Fruit fly (Drosophila melanogaster): Measurements from ENCODE around the gene CG5561.
A peak's percentile ranks its signal among the peaks of the same experiment; 100 is the strongest.

CG5561 gene

DNA sequence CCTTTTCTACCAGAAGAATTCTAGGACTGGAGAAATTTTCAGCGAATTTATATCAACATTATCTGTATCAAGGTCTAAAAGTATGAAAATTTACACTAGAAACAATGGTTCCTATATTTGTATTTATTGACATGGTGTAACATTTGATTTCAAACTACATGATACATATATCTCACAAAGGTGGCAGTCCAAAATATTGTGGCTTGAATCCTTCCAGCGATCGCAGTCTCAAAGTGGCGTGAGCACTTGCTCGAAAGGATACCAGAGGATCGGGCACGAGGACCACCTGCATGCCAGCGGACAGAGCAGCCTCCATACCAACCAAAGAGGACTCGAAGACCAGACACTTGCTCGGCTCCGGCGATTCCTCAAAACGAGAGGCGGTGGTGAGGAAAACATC lies at the start of gene CG5561:
Gene CG5561, minus strand, starts transcription at position 101 of the 400 bp plus-strand sequence.
- no peak for TF ChIP-seq CG8478 (optimal IDR thresholded peaks at IDR 0.05)
- no peak for TF ChIP-seq psq (optimal IDR thresholded peaks at IDR 0.05)
- TF ChIP-seq Dll (optimal IDR thresholded peaks at IDR 0.05), result no peak
- no peak for TF ChIP-seq usp (GFP tag; optimal IDR thresholded peaks at IDR 0.05)
- no peak for TF ChIP-seq pan (optimal IDR thresholded peaks at IDR 0.05)
- TF ChIP-seq EcR (GFP tag; optimal IDR thresholded peaks at IDR 0.05), result no peak

DNA sequence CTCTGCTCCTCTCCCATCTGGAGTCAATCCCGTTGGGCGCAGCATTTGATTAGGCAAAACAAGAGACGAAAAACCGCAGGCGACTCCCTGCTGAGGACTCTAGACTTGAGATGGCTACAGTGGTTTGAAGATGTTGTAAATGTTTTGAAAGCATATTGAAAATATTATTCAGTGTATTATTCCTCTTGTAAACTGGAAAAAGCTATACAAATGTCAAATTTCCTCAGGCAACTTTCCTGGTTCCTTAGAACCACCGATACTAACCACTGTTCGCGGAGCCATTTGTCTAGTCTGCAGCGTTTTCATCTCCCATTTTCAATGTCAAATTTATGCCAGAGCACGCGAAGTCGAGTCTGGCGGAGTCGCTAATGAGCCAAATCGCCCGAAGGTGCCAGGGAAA lies 48.8 kb upstream of the CG5561 start:
- TF ChIP-seq psq (optimal IDR thresholded peaks at IDR 0.05), result no peak
- no peak for TF ChIP-seq usp (GFP tag; optimal IDR thresholded peaks at IDR 0.05)
- TF ChIP-seq EcR (GFP tag; optimal IDR thresholded peaks at IDR 0.05), result no peak
- TF ChIP-seq CG8478 (optimal IDR thresholded peaks at IDR 0.05), result no peak
- no peak for TF ChIP-seq pan (optimal IDR thresholded peaks at IDR 0.05)
- no peak for TF ChIP-seq Dll (optimal IDR thresholded peaks at IDR 0.05)

DNA sequence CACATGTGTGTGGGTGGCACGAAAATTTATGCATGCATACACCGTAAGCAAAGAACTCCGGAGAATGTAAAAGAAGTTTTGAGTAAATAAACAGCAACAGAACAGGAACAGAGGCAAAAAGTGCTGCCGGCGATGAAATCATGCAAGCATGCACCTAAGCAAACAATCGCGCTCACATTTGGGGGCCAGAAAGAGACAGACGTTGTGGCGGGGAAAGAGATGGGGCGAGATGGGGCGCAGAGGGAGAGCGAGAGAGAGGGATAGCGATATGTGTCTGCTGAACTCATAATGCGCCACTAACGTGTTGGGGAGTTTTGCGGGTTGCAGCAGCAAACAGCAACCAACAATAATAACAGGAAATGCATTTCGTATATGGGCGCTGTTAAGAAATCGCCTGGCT lies 45.5 kb upstream of the CG5561 start:
- TF ChIP-seq pan (optimal IDR thresholded peaks at IDR 0.05) (no peak), CG8478 (optimal IDR thresholded peaks at IDR 0.05) (no peak), Dll (optimal IDR thresholded peaks at IDR 0.05) (no peak), usp (GFP tag; optimal IDR thresholded peaks at IDR 0.05) (no peak), psq (optimal IDR thresholded peaks at IDR 0.05) (no peak), EcR (GFP tag; optimal IDR thresholded peaks at IDR 0.05) (no peak)

DNA sequence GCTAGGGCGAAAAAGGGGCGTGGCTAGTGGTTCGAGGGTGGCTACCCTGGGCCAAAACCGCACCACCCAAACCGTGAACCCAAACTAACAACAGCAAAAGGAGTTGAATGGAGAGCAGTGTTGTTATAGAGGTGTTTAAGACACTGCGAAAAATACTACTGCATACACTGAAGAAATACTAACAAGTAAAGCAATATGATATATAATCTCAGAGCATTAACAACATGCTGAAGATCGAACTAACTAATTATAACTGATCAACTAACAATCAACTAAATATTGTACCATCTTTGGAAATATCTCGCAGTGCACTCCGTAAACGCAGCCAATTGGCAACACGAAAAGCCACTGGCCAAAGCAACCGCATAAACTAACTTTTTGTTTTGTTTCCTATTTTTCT lies 39.7 kb upstream of the CG5561 start:
- TF ChIP-seq psq (optimal IDR thresholded peaks at IDR 0.05) (no peak), pan (optimal IDR thresholded peaks at IDR 0.05) (no peak), EcR (GFP tag; optimal IDR thresholded peaks at IDR 0.05) (no peak), usp (GFP tag; optimal IDR thresholded peaks at IDR 0.05) (no peak)

DNA sequence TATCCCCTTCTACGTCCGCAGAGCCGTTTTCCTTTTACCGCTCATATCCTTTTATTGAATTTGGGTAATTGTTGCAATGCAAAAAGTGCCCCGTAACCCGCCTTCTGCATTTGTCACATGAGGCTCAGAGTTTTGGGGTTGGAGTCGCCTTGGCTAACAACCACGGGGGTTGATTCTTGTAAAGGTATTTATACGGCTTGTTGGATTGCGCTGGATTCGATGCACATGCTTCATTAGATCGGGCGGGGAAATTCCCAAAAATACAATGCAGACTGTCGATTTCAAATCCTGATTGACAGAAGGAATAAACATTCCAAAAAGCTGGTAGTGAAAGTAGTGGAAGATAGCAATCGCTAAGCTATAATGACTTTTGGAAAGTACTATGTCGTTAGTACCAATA lies 36.4 kb upstream of the CG5561 start:
- TF ChIP-seq pan (optimal IDR thresholded peaks at IDR 0.05) (no peak), EcR (GFP tag; optimal IDR thresholded peaks at IDR 0.05) (no peak), CG8478 (optimal IDR thresholded peaks at IDR 0.05) (no peak), usp (GFP tag; optimal IDR thresholded peaks at IDR 0.05) (no peak), psq (optimal IDR thresholded peaks at IDR 0.05) (no peak), Dll (optimal IDR thresholded peaks at IDR 0.05) (no peak)

DNA sequence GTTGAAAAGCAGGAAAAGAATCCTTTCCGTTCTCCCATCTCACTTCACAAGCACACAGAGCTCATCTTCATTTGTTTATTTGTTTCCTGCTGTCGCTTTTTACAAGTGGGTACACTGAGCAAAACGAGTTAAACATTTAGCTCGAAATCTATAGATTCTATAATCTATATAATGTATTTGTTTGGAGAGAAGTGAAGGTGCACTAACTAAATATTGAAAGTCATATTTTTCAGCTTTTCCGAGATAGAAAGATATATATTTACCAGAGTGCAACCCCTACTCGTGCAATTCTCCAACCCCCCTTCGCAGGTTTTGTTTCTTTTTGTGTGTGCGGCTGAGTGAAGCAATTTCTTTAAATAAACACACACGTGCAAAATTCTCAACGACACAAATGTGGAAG lies 33.9 kb upstream of the CG5561 start:
- TF ChIP-seq psq (optimal IDR thresholded peaks at IDR 0.05) (no peak), usp (GFP tag; optimal IDR thresholded peaks at IDR 0.05) (no peak), pan (optimal IDR thresholded peaks at IDR 0.05) (no peak), EcR (GFP tag; optimal IDR thresholded peaks at IDR 0.05) (no peak), Dll (optimal IDR thresholded peaks at IDR 0.05) (no peak), CG8478 (optimal IDR thresholded peaks at IDR 0.05) (no peak)

DNA sequence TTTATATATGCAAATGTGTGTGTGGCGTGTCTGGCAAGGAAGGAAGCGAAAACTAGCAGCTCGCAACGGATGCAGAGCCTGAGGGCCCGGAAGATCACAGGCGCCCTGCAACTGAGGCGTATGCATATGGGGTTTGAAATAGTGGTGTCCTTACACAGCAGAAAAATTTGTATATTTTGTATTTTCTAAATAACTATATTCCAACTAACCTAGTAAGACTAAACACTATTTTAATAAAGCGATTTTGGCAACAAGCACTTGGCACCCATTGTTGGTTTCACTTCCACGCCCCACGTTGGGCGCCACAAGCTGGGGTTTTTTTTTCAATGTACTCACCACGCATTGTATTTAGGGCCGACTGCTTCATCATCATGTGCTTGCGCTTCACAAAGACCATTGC lies 32.6 kb upstream of the CG5561 start:
- TF ChIP-seq psq (optimal IDR thresholded peaks at IDR 0.05) (no peak), CG8478 (optimal IDR thresholded peaks at IDR 0.05) (no peak), Dll (optimal IDR thresholded peaks at IDR 0.05) (no peak), pan (optimal IDR thresholded peaks at IDR 0.05) (no peak), usp (GFP tag; optimal IDR thresholded peaks at IDR 0.05) (no peak), EcR (GFP tag; optimal IDR thresholded peaks at IDR 0.05) (no peak)

DNA sequence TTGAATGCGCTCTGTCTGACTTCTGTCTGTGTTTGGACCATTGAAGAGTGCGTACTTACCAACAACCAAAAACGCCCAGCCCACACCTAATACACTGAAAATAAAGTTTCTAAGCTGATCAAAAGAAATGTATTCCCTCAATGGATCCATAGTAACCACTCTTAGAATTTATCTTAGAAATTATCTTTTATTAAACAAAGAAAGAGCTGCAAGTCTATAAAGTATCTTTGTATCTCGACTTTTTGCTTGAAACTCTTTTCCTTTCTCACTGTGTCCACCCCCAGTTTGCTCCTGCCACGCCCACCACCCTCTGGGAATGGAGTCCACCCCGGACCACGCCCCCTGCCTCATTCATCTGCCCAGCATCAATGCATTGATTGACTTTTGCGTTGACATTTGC lies 23.7 kb upstream of the CG5561 start:
- TF ChIP-seq CG8478 (optimal IDR thresholded peaks at IDR 0.05), result no peak
- no peak for TF ChIP-seq pan (optimal IDR thresholded peaks at IDR 0.05)
- TF ChIP-seq psq (optimal IDR thresholded peaks at IDR 0.05), result no peak
- TF ChIP-seq usp (GFP tag; optimal IDR thresholded peaks at IDR 0.05), result no peak
- no peak for TF ChIP-seq EcR (GFP tag; optimal IDR thresholded peaks at IDR 0.05)
- TF ChIP-seq Dll (optimal IDR thresholded peaks at IDR 0.05), result no peak

DNA sequence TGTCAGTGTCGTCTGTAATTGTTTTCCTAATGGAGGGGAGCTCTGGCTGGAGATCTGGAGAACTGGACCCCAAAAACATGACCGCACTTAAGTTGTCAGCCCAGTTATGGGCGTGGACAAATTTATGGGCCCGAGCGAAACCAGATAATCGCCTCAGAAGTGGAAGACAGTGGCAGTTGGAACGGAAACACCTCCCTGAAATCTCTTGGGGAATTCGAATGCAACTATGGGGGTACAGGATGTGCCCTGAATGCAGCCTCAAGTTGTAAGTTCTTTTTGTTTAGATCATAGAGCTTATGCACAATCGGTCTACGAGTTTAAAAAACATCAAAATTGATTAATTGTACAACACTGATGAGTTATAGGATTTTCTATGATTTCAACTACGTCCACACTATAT lies 13.8 kb upstream of the CG5561 start, which contains the start of gene CG14346:
Gene CG14346, plus strand, starts transcription at position 301 of the 400 bp plus-strand sequence.
- TF ChIP-seq EcR (GFP tag; optimal IDR thresholded peaks at IDR 0.05) (no peak), Dll (optimal IDR thresholded peaks at IDR 0.05) (no peak), CG8478 (optimal IDR thresholded peaks at IDR 0.05) (no peak), pan (optimal IDR thresholded peaks at IDR 0.05) (no peak), psq (optimal IDR thresholded peaks at IDR 0.05) (no peak), usp (GFP tag; optimal IDR thresholded peaks at IDR 0.05) (no peak)

DNA sequence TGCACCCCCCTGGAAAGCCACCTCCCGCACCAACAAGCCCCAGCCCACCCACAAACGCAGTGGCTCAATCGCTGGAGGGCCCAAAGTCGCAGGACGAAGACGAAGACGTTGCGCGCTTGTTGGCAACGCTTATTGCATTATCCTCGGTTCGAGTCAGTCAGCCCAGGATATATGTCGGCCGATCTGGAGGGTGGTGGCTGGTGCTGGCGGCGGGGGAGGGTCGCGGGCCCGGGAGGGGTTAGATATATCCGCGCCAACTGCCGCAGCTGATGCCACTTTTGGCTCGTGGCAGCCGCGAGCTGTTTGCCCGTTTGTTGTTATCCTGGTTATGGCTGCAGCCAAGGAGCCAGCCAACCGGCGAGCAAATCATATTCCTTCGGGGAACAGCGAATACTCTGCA lies 11.1 kb upstream of the CG5561 start:
- TF ChIP-seq CG8478 (optimal IDR thresholded peaks at IDR 0.05), result no peak
- TF ChIP-seq psq (optimal IDR thresholded peaks at IDR 0.05), result no peak
- no peak for TF ChIP-seq EcR (GFP tag; optimal IDR thresholded peaks at IDR 0.05)
- TF ChIP-seq usp (GFP tag; optimal IDR thresholded peaks at IDR 0.05), result no peak
- TF ChIP-seq pan (optimal IDR thresholded peaks at IDR 0.05), result no peak
- TF ChIP-seq Dll (optimal IDR thresholded peaks at IDR 0.05), result no peak

DNA sequence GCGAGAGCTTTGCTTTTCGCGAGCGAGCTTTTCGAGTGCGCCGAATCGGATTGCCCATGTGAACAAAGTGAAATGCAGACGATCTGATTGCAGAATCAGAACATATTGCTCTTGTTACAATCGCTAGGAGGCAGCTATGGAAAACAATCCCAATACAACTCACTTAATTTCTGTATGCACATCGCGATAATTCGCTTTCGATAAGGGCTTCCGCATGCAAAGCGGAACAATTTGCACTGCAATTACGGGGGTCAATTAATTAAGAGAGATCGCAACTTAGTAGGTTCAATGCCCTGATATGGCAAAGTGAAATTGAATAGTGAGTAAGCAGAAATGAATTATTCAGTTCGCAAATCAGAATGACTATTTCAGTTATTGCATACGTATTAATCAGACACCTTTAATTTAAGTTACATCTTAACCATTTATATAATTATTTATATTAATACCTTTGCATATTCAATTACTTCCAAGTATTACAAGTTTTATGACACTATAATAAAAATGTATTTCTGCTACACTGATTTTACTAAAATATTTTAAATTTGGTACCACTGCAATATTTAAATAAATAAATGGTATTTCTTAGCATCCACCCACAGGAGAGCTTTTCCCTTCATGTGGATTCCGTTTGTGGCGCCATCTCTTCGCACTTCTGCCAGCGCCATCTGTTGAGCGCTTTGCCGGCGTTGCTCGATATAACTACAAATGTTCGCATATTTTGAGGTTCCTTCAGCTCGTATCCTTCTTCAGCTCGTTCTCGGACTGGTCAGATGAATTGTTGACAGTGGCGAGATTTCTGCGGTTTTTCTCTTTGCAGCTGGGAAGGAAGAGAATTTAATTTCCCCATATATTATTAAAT lies 8.1 kb upstream of the CG5561 start, which contains the start of gene NLaz:
Gene NLaz, minus strand, starts transcription at position 51 of the 862 bp plus-strand sequence.
- TF ChIP-seq EcR (GFP tag; optimal IDR thresholded peaks at IDR 0.05), result peak in 1 of 2 experiments; percentile 46
- no peak for TF ChIP-seq pan (optimal IDR thresholded peaks at IDR 0.05)

DNA sequence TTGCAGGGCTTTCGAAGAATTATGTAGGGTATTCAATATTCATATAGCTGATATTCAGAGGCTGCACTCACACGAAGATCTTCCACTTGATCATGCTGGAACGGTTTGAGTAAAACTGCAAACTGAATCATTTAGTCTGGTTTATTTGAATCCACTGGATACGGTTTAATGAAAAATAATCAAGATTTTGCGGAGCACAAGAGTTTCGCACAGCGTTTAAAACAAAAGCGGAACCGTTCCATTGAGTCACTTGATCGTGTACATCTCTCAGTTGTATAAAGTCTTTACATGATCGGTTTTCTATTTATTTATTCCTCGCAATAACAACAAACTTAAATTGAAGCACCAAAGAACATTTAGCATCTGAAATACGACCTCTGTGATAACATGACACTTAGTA lies 5.8 kb upstream of the CG5561 start, which contains the start of gene CG31659:
Gene CG31659, minus strand, starts transcription at position 101 of the 400 bp plus-strand sequence.
- TF ChIP-seq pan (optimal IDR thresholded peaks at IDR 0.05) (no peak), Dll (optimal IDR thresholded peaks at IDR 0.05) (no peak), CG8478 (optimal IDR thresholded peaks at IDR 0.05) (no peak), psq (optimal IDR thresholded peaks at IDR 0.05) (no peak), EcR (GFP tag; optimal IDR thresholded peaks at IDR 0.05) (no peak)

Measured in whole organism.